Worm (Caenorhabditis elegans) whole organism, L2 larva: ENCODE measurements around the gene T03F6.6.

Experiments used
- ZK546.5 ChIP-seq: sonication (generic microtip); optimal IDR thresholded peaks from 2 replicates; lab custom pipeline; 2017; ENCODE audit warnings: missing biosample characterization, missing genetic modification characterization
- ama-1 ChIP-seq: fragments of 150-350 bp; optimal IDR thresholded peaks from 2 replicates; lab custom pipeline; 2018; ENCODE audit warnings: inconsistent platforms
- elt-1 ChIP-seq: fragments of 150-350 bp; optimal IDR thresholded peaks from 2 replicates; lab custom pipeline; 2014; ENCODE audit warnings: missing biosample characterization, missing genetic modification characterization
- lin-13 ChIP-seq: fragments of 150-350 bp; optimal IDR thresholded peaks from 2 replicates; lab custom pipeline; 2014; ENCODE audit warnings: missing biosample characterization, missing genetic modification reagents, missing genetic modification characterization
- lin-39 ChIP-seq: fragments of 150-350 bp; optimal IDR thresholded peaks from 2 replicates; lab custom pipeline; 2014; ENCODE audit warnings: missing biosample characterization, missing genetic modification reagents, missing genetic modification characterization
- nhr-11 ChIP-seq: fragments of 150-350 bp; optimal IDR thresholded peaks from 2 replicates; lab custom pipeline; 2014; ENCODE audit warnings: missing biosample characterization, missing genetic modification characterization
- nhr-12 ChIP-seq: fragments of 150-350 bp; optimal IDR thresholded peaks from 2 replicates; lab custom pipeline; 2014; ENCODE audit warnings: missing biosample characterization, missing genetic modification characterization
- unc-39 ChIP-seq: fragments of 150-350 bp; optimal IDR thresholded peaks from 2 replicates; lab custom pipeline; 2014; ENCODE audit warnings: missing biosample characterization, missing genetic modification characterization
- unc-62 ChIP-seq: fragments of 150-350 bp; optimal IDR thresholded peaks from 2 replicates; lab custom pipeline; 2014; ENCODE audit warnings: missing biosample characterization, missing genetic modification reagents, missing genetic modification characterization
- zag-1 ChIP-seq: fragments of 150-350 bp; optimal IDR thresholded peaks from 2 replicates; lab custom pipeline; 2014; ENCODE audit warnings: missing biosample characterization, missing genetic modification characterization
- ztf-11 ChIP-seq: sonication (generic microtip); optimal IDR thresholded peaks from 2 replicates; lab custom pipeline; 2017; ENCODE audit warnings: missing biosample characterization, missing genetic modification characterization
- ztf-4 ChIP-seq: fragments of 150-350 bp; optimal IDR thresholded peaks from 2 replicates; lab custom pipeline; 2014; ENCODE audit warnings: missing biosample characterization, missing genetic modification characterization

DNA sequence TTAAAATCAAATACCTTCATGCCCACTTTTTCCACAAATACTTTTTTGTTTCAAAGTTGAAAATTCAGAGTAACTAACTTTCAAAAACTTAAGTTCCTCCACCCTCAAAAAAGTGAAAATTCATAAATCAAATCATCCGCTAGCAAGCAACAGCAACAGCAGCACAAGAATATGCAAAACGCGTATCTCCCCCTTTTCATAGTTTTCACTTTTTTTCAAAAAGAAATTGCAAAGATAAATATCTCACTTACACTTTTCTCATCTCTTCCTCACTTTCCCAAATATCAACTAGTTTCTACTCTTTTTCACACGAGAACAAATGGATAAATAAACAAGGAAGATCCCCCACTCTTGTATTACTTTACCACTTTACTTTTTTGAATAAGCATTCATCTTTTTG is 1.6 kb upstream of the T03F6.6 start:
- no peak for TF ChIP-seq ZK546.5
- no peak for TF ChIP-seq nhr-12 (tag; lab: Kevin White, UChicago)
- TF ChIP-seq lin-13: no peak
- no peak for TF ChIP-seq unc-62 (GFP tag; lab: Kevin White, UChicago)
- TF ChIP-seq unc-39 (tag; lab: Kevin White, UChicago): no peak
- no peak for TF ChIP-seq elt-1 (tag; lab: Kevin White, UChicago)
- no peak for TF ChIP-seq ztf-4 (tag; lab: Kevin White, UChicago)
- no peak for TF ChIP-seq ztf-11 (tag; lab: Kevin White, UChicago)
- no peak for TF ChIP-seq nhr-11 (tag; lab: Kevin White, UChicago)
- no peak for TF ChIP-seq ama-1 (lab: Kevin White, UChicago)
- no peak for TF ChIP-seq zag-1
- no peak for TF ChIP-seq lin-39
